Worm (Caenorhabditis elegans): Measurements from ENCODE around the gene Y105C5B.11.
A peak's percentile ranks its signal among the peaks of the same experiment; 100 is the strongest.

Y105C5B.11 gene

ce11 chrIV:15895861-15896260 lies 45.4 kb downstream of the Y105C5B.11 start (continued):
- TF ChIP-seq B0019.2 (GFP tag; conservative IDR thresholded peaks at IDR 0.05), result peak; percentile 99
- TF ChIP-seq D2030.7 (GFP tag; IDR thresholded peaks at IDR 0.05), result peak; percentile 100

ce11 chrIV:15894819-15895218 lies 46.5 kb downstream of the Y105C5B.11 start:
- TF ChIP-seq madf-8 (GFP tag; conservative IDR thresholded peaks at IDR 0.05), result no peak
- TF ChIP-seq snpc-4 (GFP tag; optimal IDR thresholded peaks at IDR 0.05), result no peak
- TF ChIP-seq snpc-4 (tag; optimal IDR thresholded peaks at IDR 0.05), result peak in 1 of 4 experiments; percentile 7
- peak; percentile 62; the same call in 1 of the 2 replicates for TF ChIP-seq attf-6 (GFP tag; IDR thresholded peaks at IDR 0.05)

- no peak for TF ChIP-seq zfh-2 (GFP tag; conservative IDR thresholded peaks at IDR 0.05)
- no peak for TF ChIP-seq attf-5 (GFP tag; optimal IDR thresholded peaks at IDR 0.05)
- TF ChIP-seq fkh-3 (tag; optimal IDR thresholded peaks at IDR 0.05), result no peak
- no peak for TF ChIP-seq ceh-91 (GFP tag; IDR thresholded peaks at IDR 0.05)
- no peak for TF ChIP-seq F37B4.10 (GFP tag; IDR thresholded peaks at IDR 0.05)
- no peak for TF ChIP-seq B0035.1 (tag; optimal IDR thresholded peaks at IDR 0.05)
- TF ChIP-seq hlh-26 (GFP tag; conservative IDR thresholded peaks at IDR 0.05), result no peak
- TF ChIP-seq snpc-3.4 (tag; optimal IDR thresholded peaks at IDR 0.05), result no peak
- no peak for TF ChIP-seq die-1 (tag; optimal IDR thresholded peaks at IDR 0.05)
- no peak for TF ChIP-seq F55B11.4 (tag; optimal IDR thresholded peaks at IDR 0.05; ENCODE audit: borderline replicate concordance, insufficient read depth)
- no peak for TF ChIP-seq ceh-40 (GFP tag; IDR thresholded peaks at IDR 0.05)
- TF ChIP-seq hrde-1 (tag; optimal IDR thresholded peaks at IDR 0.05; ENCODE audit: borderline replicate concordance), result no peak
- TF ChIP-seq zim-3 (tag; optimal IDR thresholded peaks at IDR 0.05), result no peak
- TF ChIP-seq snpc-1.3 (tag; optimal IDR thresholded peaks at IDR 0.05; ENCODE audit: insufficient read depth), result no peak
- no peak for TF ChIP-seq F10E7.11 (tag; optimal IDR thresholded peaks at IDR 0.05)
- TF ChIP-seq hlh-12 (tag; optimal IDR thresholded peaks at IDR 0.05), result no peak
- TF ChIP-seq ztf-22 (GFP tag; optimal IDR thresholded peaks at IDR 0.05), result no peak
- TF ChIP-seq madf-8 (GFP tag; conservative IDR thresholded peaks at IDR 0.05), result no peak
- no peak for TF ChIP-seq C17E4.6 (GFP tag; IDR thresholded peaks at IDR 0.05)
- no peak for TF ChIP-seq nhr-90 (tag; optimal IDR thresholded peaks at IDR 0.05)
Observed at ce11 chrIV:15894133-15894532, 47.2 kb downstream of the Y105C5B.11 start, which contains the start of gene srv-14. Gene srv-14, minus strand, starts transcription at chrIV:15894233.

Data from whole organism, young adult.